Fruit fly (Drosophila melanogaster) whole organism, prepupa: Measurements from ENCODE around the gene CG42540.
A peak's percentile ranks its signal among the peaks of the same experiment; 100 is the strongest.

ENCODE experiments used
- Blimp-1 ChIP-seq: fragments of 200-800 bp; sonication (Bioruptor generic); optimal IDR thresholded peaks from 3 replicates; lab custom pipeline; 2017; ENCODE audit warnings: missing biosample characterization, missing genetic modification characterization, mild to moderate bottlenecking, moderate library complexity, missing genetic modification reagents
- CG10631 ChIP-seq: fragments of 200-800 bp; sonication (Bioruptor generic); optimal IDR thresholded peaks from 2 replicates; lab custom pipeline; 2016; ENCODE audit warnings: missing biosample characterization, missing genetic modification characterization
- CG10669 ChIP-seq: fragments of 200-800 bp; sonication (Bioruptor generic); optimal IDR thresholded peaks from 3 replicates; lab custom pipeline; 2018; ENCODE audit warnings: missing biosample characterization, mild to moderate bottlenecking, missing genetic modification characterization, moderate library complexity
- CG11294 ChIP-seq: fragments of 200-800 bp; sonication (Bioruptor generic); IDR thresholded peaks from 2 replicates; pipeline ENCODE4 v1.3.6; 2022; ENCODE audit warnings: missing biosample characterization, missing genetic modification characterization
- CG11762 ChIP-seq: fragments of 200-800 bp; sonication (Bioruptor generic); optimal IDR thresholded peaks from 3 replicates; lab custom pipeline; 2016; ENCODE audit warnings: missing biosample characterization, missing genetic modification characterization; ENCODE audit not compliant: insufficient read depth
- CG11902 ChIP-seq: fragments of 200-800 bp; sonication (Bioruptor generic); optimal IDR thresholded peaks from 3 replicates; lab custom pipeline; 2016; ENCODE audit warnings: missing biosample characterization, missing genetic modification characterization
- CG15336 ChIP-seq: fragments of 200-800 bp; sonication (Bioruptor generic); IDR thresholded peaks from 2 replicates; pipeline ENCODE4 v1.3.6; 2022; ENCODE audit warnings: missing biosample characterization, missing genetic modification characterization
- CG1621 ChIP-seq: fragments of 200-800 bp; sonication (Bioruptor generic); optimal IDR thresholded peaks from 3 replicates; lab custom pipeline; 2018; ENCODE audit warnings: missing biosample characterization, mild to moderate bottlenecking, missing genetic modification characterization
- CG16779 ChIP-seq: fragments of 200-800 bp; sonication (Bioruptor generic); optimal IDR thresholded peaks from 3 replicates; lab custom pipeline; 2017; ENCODE audit warnings: missing biosample characterization, mild to moderate bottlenecking, missing genetic modification characterization
- CG3032 ChIP-seq: fragments of 200-800 bp; optimal IDR thresholded peaks from 2 replicates; lab custom pipeline; 2019; ENCODE audit warnings: missing biosample characterization, mild to moderate bottlenecking, missing genetic modification characterization, moderate library complexity
- CG32006 ChIP-seq: fragments of 200-800 bp; sonication (Bioruptor generic); optimal IDR thresholded peaks from 3 replicates; lab custom pipeline; 2017; ENCODE audit warnings: missing biosample characterization, mild to moderate bottlenecking, missing genetic modification characterization
- CG3919 ChIP-seq: fragments of 200-800 bp; sonication (Bioruptor generic); optimal IDR thresholded peaks from 3 replicates; lab custom pipeline; 2016; ENCODE audit warnings: missing biosample characterization, missing genetic modification characterization
- CG4318 ChIP-seq: fragments of 200-800 bp; sonication (Bioruptor generic); optimal IDR thresholded peaks from 3 replicates; lab custom pipeline; 2017; ENCODE audit warnings: missing biosample characterization, mild to moderate bottlenecking, missing genetic modification characterization
- CG6163 ChIP-seq: fragments of 200-800 bp; sonication (Bioruptor generic); IDR thresholded peaks from 3 replicates; pipeline ENCODE4 v1.3.6; 2022; ENCODE audit warnings: missing biosample characterization, missing genetic modification characterization
- CG6276 ChIP-seq: fragments of 200-800 bp; sonication (Bioruptor generic); optimal IDR thresholded peaks from 2 replicates; lab custom pipeline; 2017; ENCODE audit warnings: missing biosample characterization, mild to moderate bottlenecking, missing genetic modification characterization
- CG6808 ChIP-seq: fragments of 200-800 bp; sonication (Bioruptor generic); optimal IDR thresholded peaks from 3 replicates; lab custom pipeline; 2017; ENCODE audit warnings: missing biosample characterization, missing genetic modification characterization, mild to moderate bottlenecking, moderate library complexity, missing genetic modification reagents
- CG6854 ChIP-seq: fragments of 200-800 bp; sonication (Bioruptor generic); optimal IDR thresholded peaks from 2 replicates; lab custom pipeline; 2017; ENCODE audit warnings: missing biosample characterization, mild to moderate bottlenecking, missing genetic modification characterization
- CG8119 ChIP-seq: fragments of 200-800 bp; sonication (Bioruptor generic); IDR thresholded peaks from 3 replicates; pipeline ENCODE4 v1.3.6; 2022; ENCODE audit warnings: missing biosample characterization, missing genetic modification characterization
- CG8632 ChIP-seq: fragments of 200-800 bp; sonication (Bioruptor generic); optimal IDR thresholded peaks from 3 replicates; lab custom pipeline; 2016; ENCODE audit warnings: missing biosample characterization, missing genetic modification characterization
- Eip78C ChIP-seq: fragments of 200-800 bp; sonication (Bioruptor generic); peaks from one replicate; lab custom pipeline; 2016; ENCODE audit warnings: missing biosample characterization, missing genetic modification characterization
- Eip93F ChIP-seq: fragments of 200-800 bp; sonication (Bioruptor generic); optimal IDR thresholded peaks from 2 replicates; lab custom pipeline; 2016; ENCODE audit warnings: missing biosample characterization, mild to moderate bottlenecking, missing genetic modification characterization
- Ets21C ChIP-seq: fragments of 200-800 bp; sonication (Bioruptor generic); optimal IDR thresholded peaks from 3 replicates; lab custom pipeline; 2016; ENCODE audit warnings: missing biosample characterization, missing genetic modification characterization
- Ets96B ChIP-seq: fragments of 200-800 bp; optimal IDR thresholded peaks from 2 replicates; lab custom pipeline; 2019; ENCODE audit warnings: missing biosample characterization, mild to moderate bottlenecking, missing genetic modification characterization, moderate library complexity
- Gug ChIP-seq: fragments of 200-800 bp; sonication (Bioruptor generic); IDR thresholded peaks from 2 replicates; pipeline ENCODE4 v1.3.6; 2022; ENCODE audit warnings: missing biosample characterization, missing genetic modification characterization
- Hr38 ChIP-seq: sonication (Bioruptor generic); optimal IDR thresholded peaks from 2 replicates; lab custom pipeline; 2016; ENCODE audit warnings: missing biosample characterization, missing genetic modification characterization
- Hr39 ChIP-seq: fragments of 200-800 bp; sonication (Bioruptor generic); optimal IDR thresholded peaks from 2 replicates; lab custom pipeline; 2016; ENCODE audit warnings: missing biosample characterization, missing genetic modification characterization
- Hr4 ChIP-seq: fragments of 200-800 bp; sonication (Bioruptor generic); optimal IDR thresholded peaks from 3 replicates; lab custom pipeline; 2016; ENCODE audit warnings: missing biosample characterization, missing genetic modification characterization
- Lpt ChIP-seq: fragments of 200-800 bp; sonication (Bioruptor generic); optimal IDR thresholded peaks from 3 replicates; lab custom pipeline; 2016; ENCODE audit warnings: missing biosample characterization, missing genetic modification characterization
- Met ChIP-seq: fragments of 200-800 bp; sonication (Bioruptor generic); optimal IDR thresholded peaks from 3 replicates; lab custom pipeline; 2016; ENCODE audit warnings: missing biosample characterization, missing genetic modification characterization
- OdsH ChIP-seq: fragments of 200-800 bp; sonication (Bioruptor generic); optimal IDR thresholded peaks from 3 replicates; lab custom pipeline; 2016; ENCODE audit warnings: missing biosample characterization, missing genetic modification characterization
- Sox102F ChIP-seq: fragments of 200-800 bp; sonication (Bioruptor generic); optimal IDR thresholded peaks from 2 replicates; lab custom pipeline; 2016; ENCODE audit warnings: missing biosample characterization, mild to moderate bottlenecking, missing genetic modification characterization
- Sox14 ChIP-seq: fragments of 200-800 bp; sonication (Bioruptor generic); optimal IDR thresholded peaks from 3 replicates; lab custom pipeline; 2016; ENCODE audit warnings: missing biosample characterization, missing genetic modification characterization
- Sox15 ChIP-seq: fragments of 200-800 bp; sonication (Bioruptor generic); optimal IDR thresholded peaks from 3 replicates; lab custom pipeline; 2016; ENCODE audit warnings: missing biosample characterization, missing genetic modification characterization
- achi ChIP-seq: fragments of 200-800 bp; sonication (Bioruptor generic); optimal IDR thresholded peaks from 3 replicates; lab custom pipeline; 2016; ENCODE audit warnings: missing biosample characterization, missing genetic modification characterization
- acj6 ChIP-seq: fragments of 200-800 bp; sonication (Bioruptor generic); optimal IDR thresholded peaks from 3 replicates; lab custom pipeline; 2016; ENCODE audit warnings: missing biosample characterization, missing genetic modification characterization
- cyc ChIP-seq: fragments of 200-800 bp; sonication (Bioruptor generic); optimal IDR thresholded peaks from 3 replicates; lab custom pipeline; 2016; ENCODE audit warnings: missing biosample characterization, missing genetic modification characterization
- dac ChIP-seq: fragments of 200-800 bp; sonication (Bioruptor generic); optimal IDR thresholded peaks from 2 replicates; lab custom pipeline; 2017; ENCODE audit warnings: missing biosample characterization, mild to moderate bottlenecking, missing genetic modification characterization
- dsx ChIP-seq: fragments of 200-800 bp; optimal IDR thresholded peaks from 3 replicates; lab custom pipeline; 2019; ENCODE audit warnings: missing biosample characterization, mild to moderate bottlenecking, missing genetic modification characterization, moderate library complexity; ENCODE audit not compliant: poor library complexity, severe bottlenecking
- eg ChIP-seq: fragments of 200-800 bp; sonication (Bioruptor generic); IDR thresholded peaks from 3 replicates; pipeline ENCODE4 v1.3.6; 2022; ENCODE audit warnings: missing biosample characterization, missing genetic modification characterization
- esn ChIP-seq: fragments of 200-800 bp; sonication (Bioruptor generic); optimal IDR thresholded peaks from 2 replicates; lab custom pipeline; 2016; ENCODE audit warnings: missing biosample characterization, mild to moderate bottlenecking, missing genetic modification characterization, moderate library complexity
- fd85E ChIP-seq: fragments of 200-800 bp; sonication (Bioruptor generic); optimal IDR thresholded peaks from 3 replicates; lab custom pipeline; 2016; ENCODE audit warnings: missing biosample characterization, missing genetic modification characterization
- fkh ChIP-seq: fragments of 200-800 bp; sonication (Bioruptor generic); optimal IDR thresholded peaks from 3 replicates; lab custom pipeline; 2017; ENCODE audit warnings: missing biosample characterization, mild to moderate bottlenecking, missing genetic modification characterization, moderate library complexity
- lz ChIP-seq: fragments of 200-800 bp; sonication (Bioruptor generic); optimal IDR thresholded peaks from 3 replicates; lab custom pipeline; 2016; ENCODE audit warnings: missing biosample characterization, missing genetic modification characterization
- pdm3 ChIP-seq: fragments of 200-800 bp; sonication (Bioruptor generic); optimal IDR thresholded peaks from 3 replicates; lab custom pipeline; 2016; ENCODE audit warnings: missing biosample characterization, missing genetic modification characterization
- ss ChIP-seq, 2 experiments: fragments of 200-800 bp; sonication (Bioruptor generic); optimal IDR thresholded peaks; 2 replicates in 1 of 2; 3 replicates in 1 of 2; lab custom pipeline; 2017 to 2018; ENCODE audit warnings: mild to moderate bottlenecking in 2 of 2, missing biosample characterization in 2 of 2, missing genetic modification characterization in 2 of 2, moderate library complexity in 1 of 2
- svp ChIP-seq: fragments of 200-800 bp; sonication (Bioruptor generic); peaks from one replicate; lab custom pipeline; 2016; ENCODE audit warnings: missing biosample characterization, missing genetic modification characterization
- topi ChIP-seq: fragments of 200-800 bp; sonication (Bioruptor generic); optimal IDR thresholded peaks from 3 replicates; lab custom pipeline; 2016; ENCODE audit warnings: missing biosample characterization, missing genetic modification characterization
- vri ChIP-seq: fragments of 200-800 bp; sonication (Bioruptor generic); optimal IDR thresholded peaks from 3 replicates; lab custom pipeline; 2016; ENCODE audit warnings: missing biosample characterization, mild to moderate bottlenecking, missing genetic modification characterization

The CG42540 gene

DNA sequence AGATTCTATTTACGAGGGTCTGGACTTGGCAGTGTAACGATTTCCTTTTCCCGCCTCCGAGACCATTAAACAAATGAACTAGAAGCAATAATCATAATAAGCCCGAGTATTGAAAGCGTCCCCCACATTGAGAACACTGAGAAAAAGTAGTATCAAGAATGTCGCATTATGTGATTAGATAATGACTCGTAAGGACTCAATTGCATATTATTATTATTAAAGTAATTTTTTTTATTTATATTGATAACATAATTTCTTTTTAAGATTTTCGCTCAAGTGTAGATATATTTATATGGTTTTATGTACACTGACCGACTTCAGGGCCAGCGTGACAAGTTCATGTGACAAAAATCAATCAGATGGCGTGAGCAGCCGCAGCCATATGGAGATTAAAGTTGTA is 47.6 kb downstream of the CG42540 start (continued):
- no peak for TF ChIP-seq fkh (GFP tag; lab: Kevin White, UChicago)
- peak; percentile 28 for TF ChIP-seq achi (GFP tag; lab: Kevin White, UChicago)
- TF ChIP-seq Sox102F (GFP tag; lab: Kevin White, UChicago): no peak
- TF ChIP-seq CG11902 (GFP tag; lab: Kevin White, UChicago): no peak
- peak; percentile 53 for TF ChIP-seq CG10631 (GFP tag; lab: Kevin White, UChicago)
- no peak for TF ChIP-seq esn (GFP tag; lab: Kevin White, UChicago)
- no peak for TF ChIP-seq Sox14 (GFP tag; lab: Kevin White, UChicago)
- TF ChIP-seq CG6808 (GFP tag; lab: Kevin White, UChicago): no peak
- TF ChIP-seq CG10669 (GFP tag; lab: Kevin White, UChicago): peak; percentile 38
- TF ChIP-seq CG11762: peak; percentile 3
- TF ChIP-seq CG8119 (GFP tag; lab: Robert Waterston, UW): no peak
- no peak for TF ChIP-seq CG15336 (GFP tag; lab: Robert Waterston, UW)
- TF ChIP-seq CG8632 (GFP tag; lab: Kevin White, UChicago): no peak
- peak; percentile 53 for TF ChIP-seq Ets96B (tag; lab: Kevin White, UChicago)
- no peak for TF ChIP-seq CG4318 (GFP tag; lab: Kevin White, UChicago)
- TF ChIP-seq Hr39 (GFP tag; lab: Kevin White, UChicago): no peak
- TF ChIP-seq OdsH (GFP tag; lab: Kevin White, UChicago): peak; percentile 44
- TF ChIP-seq CG3032 (tag; lab: Kevin White, UChicago): peak; percentile 51
- no peak for TF ChIP-seq dac (GFP tag; lab: Kevin White, UChicago)
- TF ChIP-seq Met (GFP tag; lab: Kevin White, UChicago): no peak
- TF ChIP-seq Lpt: no peak
- no peak for TF ChIP-seq CG11294 (GFP tag; lab: Robert Waterston, UW)
- no peak for TF ChIP-seq vri (GFP tag; lab: Kevin White, UChicago)
- TF ChIP-seq acj6: peak; percentile 31
- no peak for TF ChIP-seq Blimp-1 (GFP tag; lab: Kevin White, UChicago)
- no peak for TF ChIP-seq Sox15 (GFP tag; lab: Kevin White, UChicago)
- TF ChIP-seq cyc (GFP tag; lab: Kevin White, UChicago): no peak
- no peak for TF ChIP-seq Hr4 (GFP tag; lab: Kevin White, UChicago)
- TF ChIP-seq pdm3 (GFP tag; lab: Kevin White, UChicago): no peak
- TF ChIP-seq Eip78C: peak; percentile 76
- no peak for TF ChIP-seq Ets21C (GFP tag; lab: Kevin White, UChicago)
- TF ChIP-seq CG16779 (tag; lab: Kevin White, UChicago): no peak
- TF ChIP-seq CG6276 (GFP tag; lab: Kevin White, UChicago): no peak
- TF ChIP-seq lz: no peak
- TF ChIP-seq CG6163 (GFP tag; lab: Robert Waterston, UW): peak; percentile 55; the same call in 1 of the 3 replicates
- TF ChIP-seq Gug: no peak

dm6 chr3L:4606739-4607428 is 51.0 kb downstream of the CG42540 start:
- TF ChIP-seq svp (GFP tag; lab: Kevin White, UChicago) (peak; percentile 14), CG15336 (GFP tag; lab: Robert Waterston, UW) (no peak; the same call in 1 of the 2 replicates), Eip93F (GFP tag; lab: Kevin White, UChicago) (no peak)

- TF ChIP-seq dac (GFP tag; lab: Kevin White, UChicago) (peak; percentile 48), fd85E (no peak), dsx (peak; percentile 19), ss (GFP tag; optimal IDR thresholded peaks at IDR 0.05; lab: Kevin White, UChicago) (peak; percentile 25 to 26), Hr39 (GFP tag; lab: Kevin White, UChicago) (peak; percentile 60), Hr38 (GFP tag; lab: Kevin White, UChicago) (no peak), CG32006 (GFP tag; lab: Kevin White, UChicago) (peak; percentile 83), Eip78C (peak; percentile 83), CG3919 (GFP tag; lab: Kevin White, UChicago) (peak; percentile 76), CG6854 (GFP tag; lab: Kevin White, UChicago) (no peak), acj6 (peak; percentile 69), vri (GFP tag; lab: Kevin White, UChicago) (peak; percentile 16), OdsH (GFP tag; lab: Kevin White, UChicago) (peak; percentile 74), CG1621 (tag; lab: Kevin White, UChicago) (no peak), CG16779 (tag; lab: Kevin White, UChicago) (no peak), Sox14 (GFP tag; lab: Kevin White, UChicago) (peak; percentile 49), eg (GFP tag; lab: Robert Waterston, UW) (peak; percentile 90), Gug (peak; percentile 72), topi (peak; percentile 60)
Observed at dm6 chr3L:4607653-4608052, 51.8 kb downstream of the CG42540 start.
